Fruit fly (Drosophila melanogaster) S2 (cell line): ENCODE data around the gene Nmdar1.

Source experiments
- CG8478 ChIP-seq: fragments of >200 bp; optimal IDR thresholded peaks from 2 replicates; lab custom pipeline; 2018
- CTCF ChIP-seq, 2 experiments: fragments of >200 bp; optimal IDR thresholded peaks; 2 replicates each; lab custom pipeline; 2018

Gene Nmdar1

dm6 chr3R:5527563-5527962, 4.4 kb upstream of the Nmdar1 start:
- TF ChIP-seq CG8478 (lab: Kevin White, UChicago) (no peak), CTCF (optimal IDR thresholded peaks at IDR 0.05; lab: Kevin White, UChicago) (peak; percentile 53 to 68)

DNA sequence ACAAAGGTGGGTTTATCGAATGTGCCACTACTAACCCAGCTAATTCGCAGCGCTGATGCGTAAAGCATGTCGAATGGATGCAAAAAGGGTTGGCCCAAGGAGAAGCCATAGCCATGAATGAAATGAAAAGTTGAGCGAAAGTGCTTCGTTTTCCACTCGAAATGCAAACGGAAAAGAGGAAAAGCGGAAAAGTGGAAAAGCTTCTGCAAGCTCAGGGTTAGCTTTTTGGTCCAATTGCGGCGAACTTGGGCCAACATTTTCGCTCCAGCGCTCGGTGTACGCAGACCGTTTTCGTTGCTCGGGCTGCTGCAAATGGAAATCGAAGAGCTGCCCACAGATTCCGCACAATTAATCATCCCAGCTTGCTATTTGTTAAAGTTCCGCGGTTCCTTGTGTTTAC, 1.7 kb upstream of the Nmdar1 start:
- TF ChIP-seq CG8478 (lab: Kevin White, UChicago): no peak
- no peak for TF ChIP-seq CTCF (optimal IDR thresholded peaks at IDR 0.05; lab: Kevin White, UChicago)

DNA sequence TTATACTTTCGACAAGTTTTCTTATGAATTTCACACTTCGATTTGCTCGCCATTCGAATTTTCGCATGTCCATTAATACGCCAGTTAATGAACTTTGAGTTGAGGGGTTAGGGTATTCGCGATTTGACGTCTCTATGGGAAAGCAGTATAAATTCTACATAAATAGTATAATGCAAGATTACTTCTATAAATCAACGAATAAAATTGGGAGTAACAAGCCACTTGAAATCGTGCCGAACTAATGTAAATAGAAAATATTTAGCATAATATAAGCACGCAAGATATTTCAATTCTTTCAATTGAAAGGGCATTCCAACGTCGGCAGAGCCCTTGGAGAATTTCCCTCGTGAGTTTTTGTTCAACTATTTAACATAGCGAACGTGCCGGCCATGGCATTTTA, 2.6 kb downstream of the Nmdar1 start:
- TF ChIP-seq CTCF (optimal IDR thresholded peaks at IDR 0.05; lab: Kevin White, UChicago) (no peak), CG8478 (lab: Kevin White, UChicago) (no peak)

dm6 chr3R:5519789-5520188, 3.3 kb downstream of the Nmdar1 start:
- TF ChIP-seq CG8478 (lab: Kevin White, UChicago) (no peak), CTCF (optimal IDR thresholded peaks at IDR 0.05; lab: Kevin White, UChicago) (no peak)

DNA sequence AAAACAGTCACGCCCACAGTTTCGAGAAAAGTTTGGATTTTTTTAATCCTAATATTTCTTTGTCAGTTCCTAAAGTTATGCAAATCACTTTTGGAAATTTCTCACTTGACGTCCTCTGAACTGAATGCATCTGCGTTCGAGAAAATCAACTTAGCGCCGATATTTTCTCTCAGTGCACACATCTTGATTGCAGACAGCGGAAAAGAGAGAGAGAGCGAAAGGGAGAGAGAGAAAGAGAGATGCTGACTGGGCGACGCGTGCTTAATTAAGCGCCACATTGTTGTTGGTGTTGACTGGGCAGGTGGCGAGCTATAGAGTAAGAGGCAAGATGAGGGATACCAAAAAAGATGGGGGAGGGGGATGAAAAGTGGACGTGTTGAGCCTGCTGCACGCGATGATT, 4.5 kb downstream of the Nmdar1 start:
- no peak for TF ChIP-seq CG8478 (lab: Kevin White, UChicago)

dm6 chr3R:5517876-5518211, 5.3 kb downstream of the Nmdar1 start:
- TF ChIP-seq CTCF (optimal IDR thresholded peaks at IDR 0.05; lab: Kevin White, UChicago) (no peak), CG8478 (lab: Kevin White, UChicago) (no peak)

- TF ChIP-seq CTCF (optimal IDR thresholded peaks at IDR 0.05; lab: Kevin White, UChicago): no peak
- TF ChIP-seq CG8478 (lab: Kevin White, UChicago): no peak
Observed at dm6 chr3R:5517002-5517875, 5.9 kb downstream of the Nmdar1 start, which contains the start of gene Itpr. Itpr (plus strand) TSS chr3R:5517117.

DNA sequence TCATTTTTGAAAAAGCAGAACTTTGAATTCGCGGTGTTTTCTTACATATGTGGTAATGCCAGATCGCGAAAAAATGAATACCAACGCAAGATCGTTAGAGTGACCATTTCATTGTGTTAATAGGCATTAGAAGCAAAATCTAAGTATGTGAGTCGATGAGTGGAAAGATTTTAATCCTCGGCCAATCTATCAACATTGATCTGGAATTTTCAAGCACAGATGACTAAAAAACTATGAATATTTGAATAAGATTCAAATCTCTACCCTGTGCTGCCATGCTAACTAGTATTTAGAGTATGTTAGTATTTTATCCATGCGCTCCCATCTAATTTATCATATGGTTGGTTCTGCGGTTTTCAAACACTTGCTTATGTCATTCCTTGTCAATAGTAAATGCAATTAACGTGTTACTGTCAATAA, 6.5 kb downstream of the Nmdar1 start:
- TF ChIP-seq CTCF (optimal IDR thresholded peaks at IDR 0.05; lab: Kevin White, UChicago): no peak
- no peak for TF ChIP-seq CG8478 (lab: Kevin White, UChicago)

DNA sequence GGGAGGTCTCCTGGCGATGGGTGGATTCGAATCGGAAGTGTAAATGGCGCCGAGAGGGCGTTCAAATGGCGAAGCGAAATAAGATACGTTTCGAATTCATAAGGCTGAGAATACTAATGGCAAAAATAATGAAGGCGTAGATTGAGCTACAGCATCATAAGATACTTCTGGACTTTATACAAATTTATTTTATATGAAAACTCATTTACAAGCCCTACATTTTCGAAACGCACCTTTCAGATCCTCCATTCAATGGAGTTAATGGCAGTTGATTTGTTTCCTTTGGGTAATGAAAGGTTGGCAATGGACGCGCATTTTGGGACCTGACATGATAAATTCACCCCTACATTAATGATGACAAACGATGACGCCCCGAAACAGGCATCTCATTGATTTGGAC, 8.4 kb downstream of the Nmdar1 start:
- no peak for TF ChIP-seq CTCF (optimal IDR thresholded peaks at IDR 0.05; lab: Kevin White, UChicago)
- TF ChIP-seq CG8478 (lab: Kevin White, UChicago): no peak

DNA sequence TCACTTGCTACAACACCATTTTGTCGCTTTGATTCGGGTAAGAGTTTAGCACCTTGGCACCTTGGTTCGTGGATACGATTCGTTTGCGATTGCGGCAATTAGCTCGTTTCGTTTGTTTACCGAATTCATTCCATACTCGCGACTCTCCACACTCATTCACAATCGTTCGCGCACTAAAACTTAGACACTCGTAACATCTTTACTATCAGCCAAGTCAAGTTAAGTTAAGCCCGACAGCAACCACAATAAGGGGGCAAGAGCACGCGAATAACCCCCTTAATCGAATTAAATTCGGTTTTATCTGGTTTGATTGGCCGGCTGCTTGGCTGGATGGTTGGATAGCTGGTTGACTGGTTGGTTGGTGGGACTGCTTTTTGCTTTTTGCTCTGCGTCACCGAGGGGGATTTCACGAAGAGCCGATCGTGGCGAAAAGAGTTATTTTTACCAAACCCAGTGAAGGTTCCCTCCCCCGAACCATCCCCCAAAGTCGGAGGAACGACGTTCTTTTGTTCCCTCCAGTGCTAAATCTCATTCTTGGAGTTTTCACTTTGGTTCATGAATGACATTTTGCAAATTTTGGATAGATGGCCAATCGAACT, 19.2 kb downstream of the Nmdar1 start:
- no peak for TF ChIP-seq CG8478 (lab: Kevin White, UChicago)
- TF ChIP-seq CTCF (optimal IDR thresholded peaks at IDR 0.05; lab: Kevin White, UChicago): no peak

DNA sequence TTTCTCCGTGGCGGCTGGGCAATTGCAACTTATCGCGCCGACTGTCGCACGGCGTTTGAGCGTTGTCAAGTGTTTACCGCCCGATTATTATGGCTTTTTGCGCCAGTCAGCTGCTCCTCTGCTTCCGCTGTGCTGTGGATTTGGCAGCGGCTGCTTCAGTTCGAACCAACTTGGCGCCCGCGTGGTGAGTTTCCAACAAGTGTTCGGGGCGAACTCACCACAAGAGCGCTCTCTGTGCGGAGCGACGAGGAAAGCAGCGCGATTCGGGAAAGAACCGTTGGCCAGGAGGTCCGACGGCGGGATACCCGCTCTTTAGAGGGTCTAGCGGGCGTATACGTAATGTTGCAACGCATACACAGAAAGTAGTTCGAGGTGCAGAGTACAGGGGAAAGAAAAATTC, 20.5 kb downstream of the Nmdar1 start, which contains the start of gene NKCC:
Gene NKCC, minus strand, starts transcription at position 57 of the 400 bp plus-strand sequence.
- TF ChIP-seq CG8478 (lab: Kevin White, UChicago) (no peak), CTCF (optimal IDR thresholded peaks at IDR 0.05; lab: Kevin White, UChicago) (no peak)

DNA sequence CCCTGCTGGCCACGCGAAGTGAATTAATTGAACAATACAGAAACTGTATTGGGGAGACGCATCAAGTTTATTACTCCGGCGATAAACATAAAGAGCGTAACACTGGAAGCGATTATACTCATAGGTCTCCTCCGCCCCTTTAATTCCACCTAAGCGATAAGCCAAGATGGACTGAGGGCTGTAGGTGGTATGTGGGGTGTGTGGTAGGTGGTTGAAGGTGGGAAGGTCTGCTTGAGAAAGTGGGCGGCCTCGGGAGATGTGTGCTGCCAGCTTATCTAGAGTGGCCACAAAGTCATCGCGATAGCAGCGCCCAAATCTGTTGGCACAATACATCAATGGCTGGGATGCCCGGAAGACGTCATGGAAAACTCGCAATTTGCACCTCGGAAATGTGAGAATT, 25.5 kb downstream of the Nmdar1 start:
- TF ChIP-seq CTCF (optimal IDR thresholded peaks at IDR 0.05; lab: Kevin White, UChicago): no peak
- no peak for TF ChIP-seq CG8478 (lab: Kevin White, UChicago)

DNA sequence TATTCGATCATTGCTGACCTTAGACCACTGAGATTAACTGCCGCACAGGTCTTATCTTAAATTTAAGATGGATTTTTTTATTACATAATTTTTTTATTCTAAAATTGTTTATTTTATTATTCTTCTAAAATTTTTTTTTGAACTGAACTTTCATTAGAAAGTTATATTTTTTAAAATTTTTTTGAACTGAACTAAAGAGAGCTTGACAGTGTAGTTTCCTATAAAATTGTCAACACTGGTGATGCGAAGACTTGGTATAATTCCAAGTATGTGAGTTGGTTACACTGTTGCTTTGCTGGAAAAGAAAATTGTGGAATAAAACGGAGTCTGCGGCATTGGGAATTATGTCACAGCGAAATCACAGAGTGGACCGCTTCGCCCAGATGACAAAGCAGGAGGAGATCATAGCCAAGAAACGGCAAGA, 37.8 kb downstream of the Nmdar1 start, which contains the start of gene CG31550:
Gene CG31550, plus strand, starts transcription at position 249 of the 424 bp plus-strand sequence.
- TF ChIP-seq CG8478 (lab: Kevin White, UChicago): no peak

- TF ChIP-seq CG8478 (lab: Kevin White, UChicago) (no peak), CTCF (optimal IDR thresholded peaks at IDR 0.05; lab: Kevin White, UChicago) (no peak)
Observed at dm6 chr3R:5483488-5484109, 39.5 kb downstream of the Nmdar1 start, which contains the start of gene ksr. ksr (minus strand) TSS chr3R:5483906.

DNA sequence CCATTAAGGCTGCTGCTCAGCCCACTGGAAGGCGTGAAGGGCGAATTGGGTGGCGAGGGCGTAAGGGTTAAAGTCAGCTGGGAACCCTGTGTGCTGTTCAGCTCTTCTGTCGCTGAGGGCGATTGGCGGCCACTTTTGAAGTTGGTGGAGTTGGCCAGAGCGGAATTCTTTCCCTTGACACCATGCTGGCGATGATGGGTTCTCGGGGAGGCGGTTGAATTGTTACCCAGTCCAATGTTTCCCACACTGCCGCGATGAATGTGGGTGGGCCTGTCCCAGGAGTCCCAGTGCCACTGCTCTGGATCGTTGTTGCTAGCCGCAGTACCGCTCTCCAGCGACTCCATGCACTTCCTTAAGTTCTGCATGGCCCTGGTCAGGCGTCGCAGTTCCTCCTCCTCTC, 40.3 kb downstream of the Nmdar1 start:
- no peak for TF ChIP-seq CTCF (optimal IDR thresholded peaks at IDR 0.05; lab: Kevin White, UChicago)
- no peak for TF ChIP-seq CG8478 (lab: Kevin White, UChicago)
